Worm (Caenorhabditis elegans) whole organism, young adult: ENCODE measurements around the gene nhr-210.

ENCODE experiments used
- C06A6.2 ChIP-seq: fragments of 200-800 bp; sonication (Bioruptor generic); conservative IDR thresholded peaks from 2 replicates; pipeline ENCODE4 v1.3.6; 2022; ENCODE audit warnings: missing genetic modification characterization, missing compliant biosample characterization
- D2030.7 ChIP-seq: fragments of 200-800 bp; sonication (Bioruptor generic); IDR thresholded peaks from 2 replicates; pipeline ENCODE4 v1.3.6; 2022; ENCODE audit warnings: missing genetic modification reagents, missing genetic modification characterization, missing compliant biosample characterization
- T07F8.4 ChIP-seq: sonication (generic microtip); optimal IDR thresholded peaks from 2 replicates; lab custom pipeline; 2016; ENCODE audit warnings: mild to moderate bottlenecking, missing genetic modification characterization, moderate library complexity, missing compliant biosample characterization
- Y53G8AR.9 ChIP-seq: fragments of 200-800 bp; sonication (Bioruptor generic); conservative IDR thresholded peaks from 2 replicates; pipeline ENCODE4 v1.3.6; 2022; ENCODE audit warnings: missing genetic modification reagents, missing genetic modification characterization, missing compliant biosample characterization
- Y56A3A.18 ChIP-seq: fragments of 200-800 bp; sonication (Bioruptor generic); IDR thresholded peaks from 2 replicates; pipeline ENCODE4 v1.3.6; 2022; ENCODE audit warnings: missing genetic modification reagents, missing genetic modification characterization, missing compliant biosample characterization
- Y67H2A.10 ChIP-seq: fragments of 200-800 bp; sonication (Bioruptor generic); conservative IDR thresholded peaks from 2 replicates; pipeline ENCODE4 v1.3.6; 2022; ENCODE audit warnings: missing genetic modification reagents, missing genetic modification characterization, missing compliant biosample characterization
- Y95B8A.8 ChIP-seq: fragments of 200-800 bp; sonication (Bioruptor generic); IDR thresholded peaks from 2 replicates; pipeline ENCODE4 v1.3.6; 2022; ENCODE audit warnings: missing genetic modification reagents, missing genetic modification characterization, missing compliant biosample characterization
- ZK185.1 ChIP-seq: sonication (generic microtip); optimal IDR thresholded peaks from 2 replicates; lab custom pipeline; 2016; ENCODE audit warnings: mild to moderate bottlenecking, missing genetic modification characterization, missing compliant biosample characterization; ENCODE audit not compliant: poor library complexity, severe bottlenecking
- attf-3 ChIP-seq: fragments of 200-800 bp; sonication (Bioruptor generic); conservative IDR thresholded peaks from 2 replicates; pipeline ENCODE4 v1.3.6; 2022; ENCODE audit warnings: missing genetic modification reagents, missing genetic modification characterization, missing compliant biosample characterization
- attf-5 ChIP-seq: fragments of 200-800 bp; sonication (Bioruptor generic); optimal IDR thresholded peaks from 2 replicates; lab custom pipeline; 2018; ENCODE audit warnings: mild to moderate bottlenecking, missing genetic modification characterization, missing compliant biosample characterization
- bed-2 ChIP-seq: fragments of 200-800 bp; sonication (Bioruptor generic); IDR thresholded peaks from 2 replicates; pipeline ENCODE4 v1.3.6; 2022; ENCODE audit warnings: missing genetic modification reagents, missing genetic modification characterization, missing compliant biosample characterization
- ceh-58 ChIP-seq: fragments of 200-800 bp; sonication (Bioruptor generic); IDR thresholded peaks from 2 replicates; pipeline ENCODE4 v1.3.6; 2022; ENCODE audit warnings: missing genetic modification characterization, missing compliant biosample characterization
- chd-7 ChIP-seq: sonication (generic microtip); optimal IDR thresholded peaks from 2 replicates; lab custom pipeline; 2016; ENCODE audit warnings: mild to moderate bottlenecking, missing genetic modification characterization, moderate library complexity, missing compliant biosample characterization
- dox-1 ChIP-seq: fragments of 200-800 bp; sonication (Bioruptor generic); IDR thresholded peaks from 2 replicates; pipeline ENCODE4 v1.3.6; 2022; ENCODE audit warnings: missing genetic modification reagents, missing genetic modification characterization, missing compliant biosample characterization
- dpff-1 ChIP-seq: sonication (generic microtip); optimal IDR thresholded peaks from 2 replicates; lab custom pipeline; 2017; ENCODE audit warnings: mild to moderate bottlenecking, missing genetic modification characterization, missing compliant biosample characterization
- egrh-3 ChIP-seq: fragments of 200-800 bp; sonication (Bioruptor generic); IDR thresholded peaks from 2 replicates; pipeline ENCODE4 v1.3.6; 2022; ENCODE audit warnings: missing genetic modification reagents, missing genetic modification characterization, missing compliant biosample characterization
- fkh-3 ChIP-seq: sonication (generic microtip); optimal IDR thresholded peaks from 2 replicates; lab custom pipeline; 2016; ENCODE audit warnings: mild to moderate bottlenecking, missing genetic modification characterization, missing compliant biosample characterization
- him-1 ChIP-seq: sonication (generic microtip); optimal IDR thresholded peaks from 2 replicates; lab custom pipeline; 2016; ENCODE audit warnings: missing genotype, missing genetic modification reagents, missing genetic modification characterization, missing compliant biosample characterization
- hlh-12 ChIP-seq: sonication (generic microtip); optimal IDR thresholded peaks from 2 replicates; lab custom pipeline; 2016; ENCODE audit warnings: missing genetic modification characterization, missing compliant biosample characterization
- hsf-1 ChIP-seq: fragments of 200-800 bp; sonication (Bioruptor generic); IDR thresholded peaks from 2 replicates; pipeline ENCODE4 v1.3.6; 2022; ENCODE audit warnings: missing genetic modification reagents, missing genetic modification characterization, missing compliant biosample characterization
- lag-1 ChIP-seq: fragments of 200-800 bp; sonication (Bioruptor generic); IDR thresholded peaks from 2 replicates; pipeline ENCODE4 v1.3.6; 2022; ENCODE audit warnings: missing genetic modification reagents, missing genetic modification characterization, missing compliant biosample characterization
- let-607 ChIP-seq, 2 experiments: fragments of 200-800 bp in 1 of 2; sonication (Bioruptor generic) in 1 of 2; sonication (generic microtip) in 1 of 2; optimal IDR thresholded peaks; 2 replicates each; lab custom pipeline; 2016 to 2018; ENCODE audit warnings: mild to moderate bottlenecking in 2 of 2, missing compliant biosample characterization in 2 of 2, missing genetic modification characterization in 2 of 2, moderate library complexity in 2 of 2, missing genotype in 1 of 2
- lin-35 ChIP-seq, 3 experiments: fragments of 150-350 bp in 2 of 3; sonication (generic microtip) in 1 of 3; optimal IDR thresholded peaks; 2 replicates each; lab custom pipeline; 2014 to 2018; ENCODE audit warnings: missing biosample characterization in 3 of 3, missing genetic modification characterization in 3 of 3, missing genetic modification reagents in 3 of 3
- madf-8 ChIP-seq: fragments of 200-800 bp; sonication (Bioruptor generic); conservative IDR thresholded peaks from 2 replicates; pipeline ENCODE4 v1.3.6; 2022; ENCODE audit warnings: missing genetic modification reagents, missing genetic modification characterization, missing compliant biosample characterization
- mes-4 ChIP-seq: sonication (generic microtip); optimal IDR thresholded peaks from 2 replicates; lab custom pipeline; 2016; ENCODE audit warnings: missing genotype, missing genetic modification characterization, missing compliant biosample characterization
- mxl-1 ChIP-seq: sonication (generic microtip); optimal IDR thresholded peaks from 2 replicates; lab custom pipeline; 2016; ENCODE audit warnings: missing genetic modification characterization, missing compliant biosample characterization
- nfya-2 ChIP-seq: fragments of 200-800 bp; sonication (Bioruptor generic); IDR thresholded peaks from 2 replicates; pipeline ENCODE4 v1.3.6; 2022; ENCODE audit warnings: missing genetic modification reagents, missing genetic modification characterization, missing compliant biosample characterization
- nhr-179 ChIP-seq: sonication (generic microtip); optimal IDR thresholded peaks from 2 replicates; lab custom pipeline; 2016; ENCODE audit warnings: mild to moderate bottlenecking, missing genetic modification characterization, missing compliant biosample characterization
- nhr-27 ChIP-seq: fragments of 200-800 bp; sonication (Bioruptor generic); optimal IDR thresholded peaks from 2 replicates; lab custom pipeline; 2018; ENCODE audit warnings: mild to moderate bottlenecking, missing genetic modification characterization, moderate library complexity, missing compliant biosample characterization
- nhr-80 ChIP-seq: sonication (generic microtip); optimal IDR thresholded peaks from 2 replicates; lab custom pipeline; 2016; ENCODE audit warnings: missing genetic modification characterization, missing compliant biosample characterization
- snpc-4 ChIP-seq, 5 experiments: fragments of 150-350 bp in 1 of 5; sonication (generic microtip) in 4 of 5; optimal IDR thresholded peaks; 2 replicates each; lab custom pipeline; 2014 to 2018; ENCODE audit warnings: missing genetic modification characterization in 5 of 5, missing biosample characterization in 3 of 5, antibody characterized with exemption in 2 of 5, mild to moderate bottlenecking in 2 of 5, missing compliant biosample characterization in 2 of 5, missing genotype in 2 of 5, moderate library complexity in 2 of 5, missing genetic modification reagents in 1 of 5
- tbx-9 ChIP-seq: sonication (generic microtip); optimal IDR thresholded peaks from 2 replicates; lab custom pipeline; 2016; ENCODE audit warnings: borderline replicate concordance, missing genetic modification characterization, inconsistent platforms, missing compliant biosample characterization
- ztf-18 ChIP-seq: sonication (generic microtip); optimal IDR thresholded peaks from 2 replicates; lab custom pipeline; 2016; ENCODE audit warnings: missing genotype, mild to moderate bottlenecking, missing genetic modification characterization, missing compliant biosample characterization
- ztf-25 ChIP-seq: fragments of 200-800 bp; sonication (Bioruptor generic); IDR thresholded peaks from 2 replicates; pipeline ENCODE4 v1.3.6; 2022; ENCODE audit warnings: missing genetic modification reagents, missing genetic modification characterization, missing compliant biosample characterization
- ztf-28 ChIP-seq: fragments of 200-800 bp; sonication (Bioruptor generic); IDR thresholded peaks from 2 replicates; pipeline ENCODE4 v1.3.6; 2022; ENCODE audit warnings: missing genetic modification reagents, missing genetic modification characterization, missing compliant biosample characterization
- ztf-3 ChIP-seq: fragments of 200-800 bp; sonication (Bioruptor generic); optimal IDR thresholded peaks from 2 replicates; lab custom pipeline; 2018; ENCODE audit warnings: mild to moderate bottlenecking, missing genetic modification characterization, missing compliant biosample characterization

The nhr-210 gene

DNA sequence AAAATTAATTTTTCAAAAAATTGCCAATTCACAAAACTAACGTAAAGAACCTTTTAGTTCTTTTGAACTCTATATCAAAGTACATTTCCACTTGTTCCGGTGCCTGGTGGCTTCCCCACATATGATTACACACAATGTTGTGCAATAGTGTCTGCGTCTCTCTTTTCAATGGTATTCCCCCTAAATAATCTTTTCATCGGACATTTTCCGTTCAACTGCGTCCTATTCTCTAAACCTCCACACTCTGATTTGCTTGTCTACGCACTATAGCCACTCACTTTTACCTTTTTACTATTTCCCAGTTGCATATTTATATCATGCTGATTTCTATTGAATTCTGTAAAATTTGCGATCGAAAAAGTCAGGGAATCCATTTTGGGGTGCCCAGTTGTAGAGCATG, 12.7 kb upstream of the nhr-210 start, which contains the start of gene nhr-58 (continued):
- TF ChIP-seq snpc-4 (GFP tag; optimal IDR thresholded peaks at IDR 0.05; lab: Kevin White, UChicago) (no peak), snpc-4 (tag; optimal IDR thresholded peaks at IDR 0.05; lab: Kevin White, UChicago) (peak in 1 of 4 experiments; percentile 6), Y56A3A.18 (no peak), lag-1 (GFP tag; lab: Robert Waterston, UW) (no peak), nfya-2 (GFP tag; lab: Robert Waterston, UW) (no peak), nhr-179 (no peak), ZK185.1 (tag; lab: Kevin White, UChicago) (peak; percentile 15), dpff-1 (no peak), lin-35 (GFP tag; optimal IDR thresholded peaks at IDR 0.05; lab: Kevin White, UChicago) (no peak)

DNA sequence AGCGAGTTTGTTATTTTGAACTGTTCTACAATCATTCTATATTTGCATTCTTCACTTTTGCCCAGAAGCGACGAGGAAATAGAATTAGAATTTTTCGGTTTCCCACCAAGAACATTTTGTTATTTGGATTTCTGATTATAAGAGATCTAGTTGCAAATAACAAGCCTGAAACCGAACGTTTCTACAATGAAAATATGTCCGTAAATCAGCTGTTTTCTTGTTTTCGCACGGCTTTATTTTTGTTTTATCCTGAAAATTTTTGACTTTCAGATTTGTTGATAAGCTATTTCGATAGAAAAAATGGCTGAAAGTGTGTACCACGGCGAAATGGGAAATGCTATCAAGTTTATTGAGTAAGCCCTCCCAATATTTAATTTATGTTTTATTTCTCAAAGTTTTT, 8.3 kb upstream of the nhr-210 start, which contains the start of gene srw-108:
srw-108 (plus strand) TSS at position 301 of the 400 bp plus-strand sequence.
- no peak for TF ChIP-seq him-1 (tag; lab: Kevin White, UChicago)
- TF ChIP-seq dox-1 (GFP tag; lab: Robert Waterston, UW) = no peak
- no peak for TF ChIP-seq nhr-179
- no peak for TF ChIP-seq let-607 (tag; optimal IDR thresholded peaks at IDR 0.05; lab: Kevin White, UChicago)
- TF ChIP-seq ztf-18 = no peak
- no peak for TF ChIP-seq ztf-28 (GFP tag; lab: Robert Waterston, UW)
- TF ChIP-seq egrh-3 (GFP tag; lab: Robert Waterston, UW) = no peak
- TF ChIP-seq attf-3 (GFP tag; lab: Robert Waterston, UW) = no peak
- TF ChIP-seq lin-35 (GFP tag; optimal IDR thresholded peaks at IDR 0.05; lab: Kevin White, UChicago) = no peak
- TF ChIP-seq nhr-27 (tag; lab: Kevin White, UChicago) = no peak
- no peak for TF ChIP-seq ceh-58
- no peak for TF ChIP-seq mxl-1
- no peak for TF ChIP-seq C06A6.2 (GFP tag; lab: Robert Waterston, UW)
- TF ChIP-seq chd-7 = no peak
- TF ChIP-seq, all 124 proteins: peak for 0

DNA sequence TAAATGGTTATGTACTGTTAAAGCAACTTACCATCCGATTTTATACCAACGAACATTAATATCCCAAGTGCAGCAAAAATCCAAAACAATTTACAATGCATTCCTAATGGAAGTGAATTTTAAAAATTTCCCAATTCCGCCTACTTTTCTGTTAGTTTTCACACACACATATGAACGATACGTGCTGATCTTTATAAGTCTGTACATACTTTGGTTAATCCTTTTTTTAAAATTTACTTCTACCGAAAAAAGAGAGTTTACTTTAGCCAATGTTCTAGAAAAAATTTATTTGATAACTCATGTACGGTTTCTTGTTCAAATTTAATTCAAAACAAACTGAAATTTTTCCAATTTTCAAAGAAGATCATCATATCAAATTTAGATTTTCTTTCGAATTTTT, 5.7 kb upstream of the nhr-210 start, which contains the start of gene R11G11.16:
R11G11.16 (minus strand) TSS at position 101 of the 400 bp plus-strand sequence.
- TF ChIP-seq fkh-3 (tag; lab: Kevin White, UChicago) = no peak
- TF ChIP-seq nfya-2 (GFP tag; lab: Robert Waterston, UW) = no peak
- TF ChIP-seq attf-5 (GFP tag; lab: Kevin White, UChicago) = no peak
- no peak for TF ChIP-seq Y67H2A.10 (GFP tag; lab: Robert Waterston, UW)
- TF ChIP-seq madf-8 (GFP tag; lab: Robert Waterston, UW) = no peak
- TF ChIP-seq Y53G8AR.9 (GFP tag; lab: Robert Waterston, UW) = no peak
- no peak for TF ChIP-seq T07F8.4
- TF ChIP-seq ztf-25 = no peak
- TF ChIP-seq nhr-27 (tag; lab: Kevin White, UChicago) = no peak
- TF ChIP-seq mes-4 = no peak
- TF ChIP-seq Y95B8A.8 = no peak
- no peak for TF ChIP-seq tbx-9
- no peak for TF ChIP-seq ztf-3 (GFP tag; lab: Kevin White, UChicago)
- no peak for TF ChIP-seq hlh-12
- no peak for TF ChIP-seq D2030.7 (GFP tag; lab: Robert Waterston, UW)
- no peak for TF ChIP-seq snpc-4 (GFP tag; optimal IDR thresholded peaks at IDR 0.05; lab: Kevin White, UChicago)
- no peak for TF ChIP-seq snpc-4 (tag; optimal IDR thresholded peaks at IDR 0.05; lab: Kevin White, UChicago)
- TF ChIP-seq, all 124 proteins: peak for 0

DNA sequence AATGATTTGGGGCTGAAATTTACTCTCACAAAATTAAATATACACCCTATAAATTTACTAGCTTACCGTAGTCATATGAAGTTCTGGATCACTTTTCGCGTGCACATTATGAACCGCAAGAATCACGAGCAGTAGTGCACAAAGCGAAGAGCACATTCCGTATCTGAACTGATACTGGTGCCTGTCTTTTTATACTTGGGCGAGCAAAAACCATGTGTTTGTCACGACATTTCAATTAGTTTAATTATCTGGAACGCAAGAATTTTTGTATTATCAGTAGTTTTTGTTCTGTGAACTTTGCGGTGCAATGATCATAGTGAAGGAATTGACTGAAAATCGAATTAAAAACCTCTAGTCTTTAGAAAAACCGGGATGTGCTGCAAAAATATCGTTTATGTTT, 4.7 kb upstream of the nhr-210 start, which contains the start of gene lipl-3:
lipl-3 (minus strand) TSS at position 161 of the 400 bp plus-strand sequence.
- TF ChIP-seq hsf-1 (GFP tag; lab: Robert Waterston, UW) (no peak), bed-2 (GFP tag; lab: Robert Waterston, UW) (no peak), nhr-80 (tag; lab: Kevin White, UChicago) (peak; percentile 30)
